Worm (Caenorhabditis elegans) whole organism, L3 larva: ENCODE data around the gene irld-26.

Source experiments
- ZK546.5 ChIP-seq: sonication (generic microtip); optimal IDR thresholded peaks from 2 replicates; lab custom pipeline; 2017; ENCODE audit warnings: missing biosample characterization, missing genetic modification characterization
- aly-2 ChIP-seq: fragments of 150-350 bp; optimal IDR thresholded peaks from 2 replicates; lab custom pipeline; 2014; ENCODE audit warnings: missing biosample characterization, missing genetic modification characterization
- ama-1 ChIP-seq: fragments of 150-350 bp; optimal IDR thresholded peaks from 2 replicates; lab custom pipeline; 2018
- ceh-16 ChIP-seq: sonication (generic microtip); optimal IDR thresholded peaks from 2 replicates; lab custom pipeline; 2017; ENCODE audit warnings: missing biosample characterization, missing genetic modification characterization
- ceh-28 ChIP-seq: fragments of 150-350 bp; optimal IDR thresholded peaks from 2 replicates; lab custom pipeline; 2014; ENCODE audit warnings: missing biosample characterization, missing genetic modification reagents, missing genetic modification characterization
- ceh-82 ChIP-seq: fragments of 150-350 bp; optimal IDR thresholded peaks from 2 replicates; lab custom pipeline; 2014; ENCODE audit warnings: missing biosample characterization, missing genetic modification characterization
- ceh-9 ChIP-seq: sonication (generic microtip); optimal IDR thresholded peaks from 2 replicates; lab custom pipeline; 2018; ENCODE audit warnings: missing biosample characterization, missing genetic modification characterization
- daf-12 ChIP-seq: fragments of 150-350 bp; optimal IDR thresholded peaks from 2 replicates; lab custom pipeline; 2014; ENCODE audit warnings: missing biosample characterization, missing genetic modification reagents, missing genetic modification characterization
- egl-5 ChIP-seq: fragments of 150-350 bp; optimal IDR thresholded peaks from 2 replicates; lab custom pipeline; 2017; ENCODE audit warnings: missing biosample characterization, missing genetic modification reagents, missing genetic modification characterization, inconsistent platforms
- elt-2 ChIP-seq: sonication (generic microtip); optimal IDR thresholded peaks from 2 replicates; lab custom pipeline; 2016; ENCODE audit warnings: missing genetic modification reagents, mild to moderate bottlenecking, missing genetic modification characterization, missing compliant biosample characterization
- elt-3 ChIP-seq, 3 experiments: fragments of 150-350 bp in 1 of 3; sonication (generic microtip) in 2 of 3; optimal IDR thresholded peaks; 2 replicates in 2 of 3; 4 replicates in 1 of 3; lab custom pipeline; 2014 to 2017; ENCODE audit warnings: missing biosample characterization in 3 of 3, missing genetic modification characterization in 3 of 3
- fkh-2 ChIP-seq: fragments of 150-350 bp; optimal IDR thresholded peaks from 2 replicates; lab custom pipeline; 2014; ENCODE audit warnings: missing biosample characterization, missing genetic modification reagents, missing genetic modification characterization
- hmg-11 ChIP-seq: sonication (generic microtip); optimal IDR thresholded peaks from 2 replicates; lab custom pipeline; 2016; ENCODE audit warnings: missing genetic modification characterization, missing compliant biosample characterization
- lin-15B ChIP-seq: fragments of 150-350 bp; optimal IDR thresholded peaks from 2 replicates; lab custom pipeline; 2014; ENCODE audit warnings: missing biosample characterization, missing genetic modification characterization
- lin-39 ChIP-seq: fragments of 150-350 bp; optimal IDR thresholded peaks from 2 replicates; lab custom pipeline; 2018; ENCODE audit warnings: missing biosample characterization, missing genetic modification reagents, missing genetic modification characterization
- lsy-12 ChIP-seq: sonication (generic microtip); optimal IDR thresholded peaks from 2 replicates; lab custom pipeline; 2016; ENCODE audit warnings: mild to moderate bottlenecking, missing genetic modification characterization, missing compliant biosample characterization
- mml-1 ChIP-seq: fragments of 150-350 bp; sonication (generic microtip); optimal IDR thresholded peaks from 3 replicates; lab custom pipeline; 2014; ENCODE audit warnings: missing biosample characterization, missing genetic modification characterization
- nfya-1 ChIP-seq: sonication (generic microtip); optimal IDR thresholded peaks from 2 replicates; lab custom pipeline; 2017; ENCODE audit warnings: missing genetic modification characterization, mild to moderate bottlenecking, missing compliant biosample characterization, antibody characterized with exemption, moderate library complexity; ENCODE audit not compliant: insufficient read depth
- nhr-12 ChIP-seq: fragments of 150-350 bp; optimal IDR thresholded peaks from 2 replicates; lab custom pipeline; 2014; ENCODE audit warnings: missing biosample characterization, missing genetic modification characterization
- nhr-23 ChIP-seq: fragments of 150-350 bp; optimal IDR thresholded peaks from 2 replicates; lab custom pipeline; 2014; ENCODE audit warnings: missing biosample characterization, missing genetic modification reagents, missing genetic modification characterization
- nhr-237 ChIP-seq: fragments of 150-350 bp; optimal IDR thresholded peaks from 2 replicates; lab custom pipeline; 2014; ENCODE audit warnings: missing biosample characterization, missing genetic modification characterization
- nhr-25 ChIP-seq: sonication (generic microtip); optimal IDR thresholded peaks from 2 replicates; lab custom pipeline; 2017; ENCODE audit warnings: missing biosample characterization, missing genetic modification characterization
- nhr-28 ChIP-seq: fragments of 150-350 bp; optimal IDR thresholded peaks from 2 replicates; lab custom pipeline; 2014; ENCODE audit warnings: missing biosample characterization, missing genetic modification characterization
- nhr-43 ChIP-seq: sonication (generic microtip); optimal IDR thresholded peaks from 2 replicates; lab custom pipeline; 2016; ENCODE audit warnings: mild to moderate bottlenecking, missing genetic modification characterization, missing compliant biosample characterization; ENCODE audit not compliant: poor library complexity, severe bottlenecking
- nhr-67 ChIP-seq: fragments of 150-350 bp; optimal IDR thresholded peaks from 2 replicates; lab custom pipeline; 2014; ENCODE audit warnings: missing biosample characterization, missing genetic modification characterization
- nhr-76 ChIP-seq: fragments of 150-350 bp; sonication (generic microtip); optimal IDR thresholded peaks from 5 replicates; lab custom pipeline; 2014; ENCODE audit warnings: missing biosample characterization, missing genetic modification characterization
- nhr-77 ChIP-seq: fragments of 150-350 bp; optimal IDR thresholded peaks from 2 replicates; lab custom pipeline; 2014; ENCODE audit warnings: missing biosample characterization, missing genetic modification characterization
- pqm-1 ChIP-seq: fragments of 150-350 bp; optimal IDR thresholded peaks from 2 replicates; lab custom pipeline; 2017; ENCODE audit warnings: missing biosample characterization, missing genetic modification characterization, inconsistent platforms
- sea-2 ChIP-seq: fragments of 150-350 bp; sonication (generic microtip); optimal IDR thresholded peaks from 4 replicates; lab custom pipeline; 2014; ENCODE audit warnings: missing biosample characterization, missing genetic modification reagents, missing genetic modification characterization
- skn-1 ChIP-seq: fragments of 150-350 bp; optimal IDR thresholded peaks from 2 replicates; lab custom pipeline; 2014; ENCODE audit warnings: missing biosample characterization, missing genetic modification characterization
- tbx-2 ChIP-seq: sonication (generic microtip); optimal IDR thresholded peaks from 2 replicates; lab custom pipeline; 2016; ENCODE audit warnings: mild to moderate bottlenecking, missing genetic modification characterization, missing compliant biosample characterization
- unc-39 ChIP-seq: sonication (generic microtip); optimal IDR thresholded peaks from 4 replicates; lab custom pipeline; 2017; ENCODE audit warnings: missing biosample characterization, missing genetic modification characterization
- unc-62 ChIP-seq: fragments of 150-350 bp; sonication (generic microtip); optimal IDR thresholded peaks from 4 replicates; lab custom pipeline; 2014; ENCODE audit warnings: missing biosample characterization, missing genetic modification reagents, missing genetic modification characterization
- zag-1 ChIP-seq: fragments of 150-350 bp; optimal IDR thresholded peaks from 2 replicates; lab custom pipeline; 2014; ENCODE audit warnings: missing biosample characterization, missing genetic modification characterization
- ztf-4 ChIP-seq: fragments of 150-350 bp; optimal IDR thresholded peaks from 2 replicates; lab custom pipeline; 2014; ENCODE audit warnings: missing biosample characterization, missing genetic modification characterization

The irld-26 gene

ce11 chrV:16180350-16180749 lies 24.6 kb upstream of the irld-26 start, which contains the start of gene str-106:
str-106 (plus strand) TSS chrV:16180650.
- TF ChIP-seq ceh-82 (no peak), sea-2 (no peak), nfya-1 (tag; lab: Kevin White, UChicago) (no peak), nhr-76 (tag; lab: Kevin White, UChicago) (no peak), nhr-237 (tag; lab: Kevin White, UChicago) (no peak), nhr-23 (tag; lab: Kevin White, UChicago) (no peak), egl-5 (tag; lab: Kevin White, UChicago) (no peak), nhr-67 (tag; lab: Kevin White, UChicago) (no peak), daf-12 (tag; lab: Kevin White, UChicago) (no peak), skn-1 (tag; lab: Kevin White, UChicago) (no peak)

ce11 chrV:16182110-16182509 lies 22.9 kb upstream of the irld-26 start, which contains the start of gene srz-13:
srz-13 (plus strand) TSS chrV:16182410.
- TF ChIP-seq nhr-77 (tag; lab: Kevin White, UChicago), result no peak
- TF ChIP-seq nhr-67 (tag; lab: Kevin White, UChicago), result no peak
- no peak for TF ChIP-seq hmg-11
- TF ChIP-seq ZK546.5 (tag; lab: Kevin White, UChicago), result no peak
- TF ChIP-seq pqm-1 (tag; lab: Kevin White, UChicago), result no peak
- no peak for TF ChIP-seq nhr-76 (tag; lab: Kevin White, UChicago)
- TF ChIP-seq zag-1 (tag; lab: Kevin White, UChicago), result no peak
- no peak for TF ChIP-seq egl-5 (tag; lab: Kevin White, UChicago)
- TF ChIP-seq daf-12 (tag; lab: Kevin White, UChicago), result no peak
- no peak for TF ChIP-seq skn-1 (tag; lab: Kevin White, UChicago)
- TF ChIP-seq nhr-43, result no peak
- no peak for TF ChIP-seq nhr-237 (tag; lab: Kevin White, UChicago)
- TF ChIP-seq unc-39 (tag; lab: Kevin White, UChicago), result no peak
- TF ChIP-seq ceh-9 (tag; lab: Kevin White, UChicago), result no peak
- TF ChIP-seq lsy-12 (tag; lab: Kevin White, UChicago), result no peak

- TF ChIP-seq aly-2 (tag; lab: Kevin White, UChicago) (no peak), mml-1 (tag; lab: Kevin White, UChicago) (no peak), ama-1 (lab: Kevin White, UChicago) (no peak), lin-15B (tag; lab: Kevin White, UChicago) (no peak), nhr-43 (no peak)
Measured at ce11 chrV:16182918-16183317, 22.1 kb upstream of the irld-26 start, which contains the start of gene srh-277. srh-277 (plus strand) TSS chrV:16183218.

ce11 chrV:16183357-16183756 lies 21.6 kb upstream of the irld-26 start, which contains the start of gene srz-14:
srz-14 (plus strand) TSS chrV:16183657.
- no peak for TF ChIP-seq mml-1 (tag; lab: Kevin White, UChicago)
- no peak for TF ChIP-seq nhr-28 (tag; lab: Kevin White, UChicago)
- no peak for TF ChIP-seq lin-15B (tag; lab: Kevin White, UChicago)
- no peak for TF ChIP-seq ceh-9 (tag; lab: Kevin White, UChicago)
- TF ChIP-seq nhr-12 (tag; lab: Kevin White, UChicago), result no peak
- TF ChIP-seq unc-62 (GFP tag; lab: Kevin White, UChicago), result no peak
- TF ChIP-seq lin-39 (tag; lab: Kevin White, UChicago), result no peak
- TF ChIP-seq lsy-12 (tag; lab: Kevin White, UChicago), result no peak
- TF ChIP-seq ceh-28 (tag; lab: Kevin White, UChicago), result no peak
- TF ChIP-seq pqm-1 (tag; lab: Kevin White, UChicago), result no peak
- TF ChIP-seq elt-2 (tag; lab: Kevin White, UChicago), result no peak
- no peak for TF ChIP-seq nhr-76 (tag; lab: Kevin White, UChicago)
- TF ChIP-seq ZK546.5 (tag; lab: Kevin White, UChicago), result no peak
- TF ChIP-seq ama-1 (lab: Kevin White, UChicago), result no peak
- TF ChIP-seq ztf-4 (tag; lab: Kevin White, UChicago), result no peak

- TF ChIP-seq nhr-25 (tag; lab: Kevin White, UChicago), result no peak
Measured at ce11 chrV:16190485-16190884, 14.5 kb upstream of the irld-26 start, which contains the start of gene srh-281. srh-281 (plus strand) TSS chrV:16190785.

- TF ChIP-seq ztf-4 (tag; lab: Kevin White, UChicago) (no peak), skn-1 (tag; lab: Kevin White, UChicago) (no peak), hmg-11 (no peak), elt-2 (tag; lab: Kevin White, UChicago) (no peak), ZK546.5 (tag; lab: Kevin White, UChicago) (no peak), elt-3 (tag; optimal IDR thresholded peaks at IDR 0.05; lab: Kevin White, UChicago) (no peak), ceh-16 (tag; lab: Kevin White, UChicago) (no peak), ama-1 (lab: Kevin White, UChicago) (no peak), ceh-28 (tag; lab: Kevin White, UChicago) (no peak), fkh-2 (tag; lab: Kevin White, UChicago) (no peak), tbx-2 (tag; lab: Kevin White, UChicago) (no peak)
Measured at ce11 chrV:16192114-16192513, 12.9 kb upstream of the irld-26 start, which contains the start of gene srh-279. srh-279 (plus strand) TSS chrV:16192414.
